Worm (Caenorhabditis elegans) whole organism, late embryonic: ENCODE data around the gene xbx-6.

ENCODE experiments used
- ahr-1 ChIP-seq: sonication (generic microtip); optimal IDR thresholded peaks from 2 replicates; lab custom pipeline; 2016; ENCODE audit warnings: missing genetic modification characterization, missing compliant biosample characterization
- ama-1 ChIP-seq: fragments of 150-350 bp; optimal IDR thresholded peaks from 2 replicates; lab custom pipeline; 2014
- ceh-18 ChIP-seq: sonication (generic microtip); optimal IDR thresholded peaks from 2 replicates; lab custom pipeline; 2016; ENCODE audit warnings: missing genetic modification characterization, missing compliant biosample characterization
- ceh-19 ChIP-seq: fragments of 200-800 bp; sonication (Bioruptor generic); optimal IDR thresholded peaks from 2 replicates; lab custom pipeline; 2018; ENCODE audit warnings: mild to moderate bottlenecking, missing genetic modification characterization, missing compliant biosample characterization
- ceh-31 ChIP-seq: sonication (generic microtip); optimal IDR thresholded peaks from 2 replicates; lab custom pipeline; 2016; ENCODE audit warnings: missing genetic modification characterization, missing compliant biosample characterization
- ceh-34 ChIP-seq: sonication (generic microtip); optimal IDR thresholded peaks from 2 replicates; lab custom pipeline; 2016; ENCODE audit warnings: mild to moderate bottlenecking, missing genetic modification characterization, missing compliant biosample characterization
- elt-2 ChIP-seq: sonication (generic microtip); optimal IDR thresholded peaks from 2 replicates; lab custom pipeline; 2016; ENCODE audit warnings: missing genetic modification reagents, missing genetic modification characterization, missing compliant biosample characterization
- nhr-11 ChIP-seq: fragments of 150-350 bp; optimal IDR thresholded peaks from 2 replicates; lab custom pipeline; 2014; ENCODE audit warnings: missing biosample characterization, missing genetic modification characterization
- pqm-1 ChIP-seq: sonication (generic microtip); optimal IDR thresholded peaks from 2 replicates; lab custom pipeline; 2016; ENCODE audit warnings: missing genetic modification characterization, missing compliant biosample characterization
- ref-2 ChIP-seq: sonication (generic microtip); optimal IDR thresholded peaks from 2 replicates; lab custom pipeline; 2016; ENCODE audit warnings: missing genetic modification characterization, missing compliant biosample characterization
- rnt-1 ChIP-seq: sonication (generic microtip); optimal IDR thresholded peaks from 2 replicates; lab custom pipeline; 2016; ENCODE audit warnings: missing genetic modification characterization, missing compliant biosample characterization
- tbx-2 ChIP-seq: sonication (generic microtip); optimal IDR thresholded peaks from 2 replicates; lab custom pipeline; 2016; ENCODE audit warnings: missing genetic modification characterization, missing compliant biosample characterization

DNA sequence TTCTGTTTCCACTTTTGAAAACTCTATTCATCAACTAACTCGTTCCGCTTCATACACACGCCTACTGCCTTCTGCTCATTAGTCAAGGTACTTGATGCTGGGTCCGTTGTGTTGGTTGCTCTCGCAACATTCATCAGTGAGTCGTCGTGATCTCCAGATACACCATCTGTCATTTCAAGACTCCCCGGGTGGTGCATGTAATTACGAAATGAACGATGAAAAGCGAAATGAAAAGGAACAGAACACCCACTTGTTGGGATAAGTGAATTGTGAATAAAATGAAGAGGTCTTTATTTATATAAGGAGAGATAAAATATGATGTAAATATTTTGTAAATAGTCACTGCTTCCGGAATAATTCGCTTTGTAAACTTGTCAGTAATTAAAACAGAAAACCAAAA lies 38.9 kb upstream of the xbx-6 start:
- no peak for TF ChIP-seq ceh-19 (GFP tag; lab: Kevin White, UChicago)
- no peak for TF ChIP-seq nhr-11 (tag; lab: Kevin White, UChicago)
- no peak for TF ChIP-seq ama-1 (lab: Kevin White, UChicago)
- TF ChIP-seq ahr-1 (tag; lab: Kevin White, UChicago) = no peak
- TF ChIP-seq ref-2 (tag; lab: Kevin White, UChicago) = no peak
- TF ChIP-seq rnt-1 (tag; lab: Kevin White, UChicago) = no peak
- TF ChIP-seq elt-2 (tag; lab: Kevin White, UChicago) = no peak
- TF ChIP-seq pqm-1 = no peak
- no peak for TF ChIP-seq ceh-31 (tag; lab: Kevin White, UChicago)
- TF ChIP-seq tbx-2 (tag; lab: Kevin White, UChicago) = no peak
- TF ChIP-seq ceh-34 (tag; lab: Kevin White, UChicago) = no peak
- TF ChIP-seq ceh-18 (tag; lab: Kevin White, UChicago) = no peak
